Worm (Caenorhabditis elegans) whole organism, young adult: ENCODE measurements around the gene his-71.

Experiments
- B0019.2 ChIP-seq: fragments of 200-800 bp; sonication (Bioruptor generic); conservative IDR thresholded peaks from 2 replicates; pipeline ENCODE4 v1.3.6; 2022; ENCODE audit warnings: missing genetic modification reagents, missing genetic modification characterization, missing compliant biosample characterization
- B0261.1 ChIP-seq: sonication (generic microtip); optimal IDR thresholded peaks from 2 replicates; lab custom pipeline; 2016; ENCODE audit warnings: mild to moderate bottlenecking, missing genetic modification characterization, moderate library complexity, missing compliant biosample characterization
- F33H1.4 ChIP-seq: fragments of 200-800 bp; sonication (Bioruptor generic); IDR thresholded peaks from 2 replicates; pipeline ENCODE4 v1.3.6; 2022; ENCODE audit warnings: missing genetic modification reagents, missing genetic modification characterization, missing compliant biosample characterization
- F37B4.10 ChIP-seq: fragments of 200-800 bp; sonication (Bioruptor generic); IDR thresholded peaks from 2 replicates; pipeline ENCODE4 v1.3.6; 2022; ENCODE audit warnings: missing genetic modification characterization, missing compliant biosample characterization
- F39B2.1 ChIP-seq: fragments of 200-800 bp; sonication (Bioruptor generic); IDR thresholded peaks from 2 replicates; pipeline ENCODE4 v1.3.6; 2022; ENCODE audit warnings: missing genetic modification reagents, missing genetic modification characterization, missing compliant biosample characterization
- F52B5.7 ChIP-seq: sonication (generic microtip); optimal IDR thresholded peaks from 2 replicates; lab custom pipeline; 2016; ENCODE audit warnings: mild to moderate bottlenecking, missing genetic modification characterization, missing compliant biosample characterization
- F57A8.1 ChIP-seq: fragments of 200-800 bp; sonication (Bioruptor generic); optimal IDR thresholded peaks from 2 replicates; lab custom pipeline; 2018; ENCODE audit warnings: mild to moderate bottlenecking, missing genetic modification characterization, moderate library complexity, missing compliant biosample characterization
- F57C9.4 ChIP-seq: sonication (generic microtip); optimal IDR thresholded peaks from 2 replicates; lab custom pipeline; 2017; ENCODE audit warnings: mild to moderate bottlenecking, missing genetic modification characterization, missing compliant biosample characterization
- K11D2.4 ChIP-seq: fragments of 200-800 bp; sonication (Bioruptor generic); IDR thresholded peaks from 2 replicates; pipeline ENCODE4 v1.3.6; 2022; ENCODE audit warnings: missing genetic modification reagents, missing genetic modification characterization, missing compliant biosample characterization
- Y79H2A.3 ChIP-seq: fragments of 200-800 bp; sonication (Bioruptor generic); conservative IDR thresholded peaks from 2 replicates; pipeline ENCODE4 v1.3.6; 2022; ENCODE audit warnings: missing genetic modification reagents, missing genetic modification characterization, missing compliant biosample characterization
- Y95B8A.8 ChIP-seq: fragments of 200-800 bp; sonication (Bioruptor generic); IDR thresholded peaks from 2 replicates; pipeline ENCODE4 v1.3.6; 2022; ENCODE audit warnings: missing genetic modification reagents, missing genetic modification characterization, missing compliant biosample characterization
- akir-1 ChIP-seq: fragments of 200-800 bp; sonication (Bioruptor generic); optimal IDR thresholded peaks from 2 replicates; lab custom pipeline; 2018; ENCODE audit warnings: mild to moderate bottlenecking, missing genetic modification characterization, moderate library complexity, missing compliant biosample characterization
- atf-7 ChIP-seq: sonication (generic microtip); optimal IDR thresholded peaks from 2 replicates; lab custom pipeline; 2017; ENCODE audit warnings: mild to moderate bottlenecking, missing genetic modification characterization, missing compliant biosample characterization
- athp-1 ChIP-seq: sonication (generic microtip); optimal IDR thresholded peaks from 2 replicates; lab custom pipeline; 2017; ENCODE audit warnings: mild to moderate bottlenecking, missing genetic modification characterization, missing compliant biosample characterization
- attf-6 ChIP-seq: fragments of 200-800 bp; sonication (Bioruptor generic); IDR thresholded peaks from 2 replicates; pipeline ENCODE4 v1.3.6; 2022; ENCODE audit warnings: missing genetic modification reagents, missing genetic modification characterization, missing compliant biosample characterization
- bed-2 ChIP-seq: fragments of 200-800 bp; sonication (Bioruptor generic); IDR thresholded peaks from 2 replicates; pipeline ENCODE4 v1.3.6; 2022; ENCODE audit warnings: missing genetic modification reagents, missing genetic modification characterization, missing compliant biosample characterization
- ccch-3 ChIP-seq: fragments of 200-800 bp; sonication (Bioruptor generic); optimal IDR thresholded peaks from 2 replicates; lab custom pipeline; 2018; ENCODE audit warnings: mild to moderate bottlenecking, missing genetic modification characterization, missing compliant biosample characterization
- ceh-79 ChIP-seq: sonication (generic microtip); optimal IDR thresholded peaks from 2 replicates; lab custom pipeline; 2017; ENCODE audit warnings: mild to moderate bottlenecking, missing genetic modification characterization, missing compliant biosample characterization
- die-1 ChIP-seq: sonication (generic microtip); optimal IDR thresholded peaks from 2 replicates; lab custom pipeline; 2016; ENCODE audit warnings: missing genotype, mild to moderate bottlenecking, missing genetic modification characterization, missing compliant biosample characterization
- fkh-3 ChIP-seq: sonication (generic microtip); optimal IDR thresholded peaks from 2 replicates; lab custom pipeline; 2016; ENCODE audit warnings: mild to moderate bottlenecking, missing genetic modification characterization, missing compliant biosample characterization
- gei-17 ChIP-seq: fragments of 200-800 bp; sonication (Bioruptor generic); optimal IDR thresholded peaks from 2 replicates; lab custom pipeline; 2018; ENCODE audit warnings: mild to moderate bottlenecking, missing genetic modification characterization, missing compliant biosample characterization
- him-1 ChIP-seq: sonication (generic microtip); optimal IDR thresholded peaks from 2 replicates; lab custom pipeline; 2016; ENCODE audit warnings: missing genotype, missing genetic modification reagents, missing genetic modification characterization, missing compliant biosample characterization
- hlh-26 ChIP-seq: fragments of 200-800 bp; sonication (Bioruptor generic); conservative IDR thresholded peaks from 2 replicates; pipeline ENCODE4 v1.3.6; 2022; ENCODE audit warnings: missing genetic modification reagents, missing genetic modification characterization, missing compliant biosample characterization
- hmg-1.2 ChIP-seq: fragments of 200-800 bp; sonication (Bioruptor generic); IDR thresholded peaks from 2 replicates; pipeline ENCODE4 v1.3.6; 2022; ENCODE audit warnings: missing genetic modification reagents, missing genetic modification characterization, missing compliant biosample characterization
- hsf-1 ChIP-seq: fragments of 200-800 bp; sonication (Bioruptor generic); IDR thresholded peaks from 2 replicates; pipeline ENCODE4 v1.3.6; 2022; ENCODE audit warnings: missing genetic modification reagents, missing genetic modification characterization, missing compliant biosample characterization
- let-526 ChIP-seq: fragments of 200-800 bp; sonication (Bioruptor generic); IDR thresholded peaks from 2 replicates; pipeline ENCODE4 v1.3.6; 2022; ENCODE audit warnings: missing genetic modification reagents, missing genetic modification characterization, missing compliant biosample characterization
- let-607 ChIP-seq, 2 experiments: fragments of 200-800 bp in 1 of 2; sonication (Bioruptor generic) in 1 of 2; sonication (generic microtip) in 1 of 2; optimal IDR thresholded peaks; 2 replicates each; lab custom pipeline; 2016 to 2018; ENCODE audit warnings: mild to moderate bottlenecking in 2 of 2, missing compliant biosample characterization in 2 of 2, missing genetic modification characterization in 2 of 2, moderate library complexity in 2 of 2, missing genotype in 1 of 2
- lin-35 ChIP-seq, 3 experiments: fragments of 150-350 bp in 2 of 3; sonication (generic microtip) in 1 of 3; optimal IDR thresholded peaks; 2 replicates each; lab custom pipeline; 2014 to 2018; ENCODE audit warnings: missing biosample characterization in 3 of 3, missing genetic modification characterization in 3 of 3, missing genetic modification reagents in 3 of 3
- lin-40 ChIP-seq: sonication (generic microtip); optimal IDR thresholded peaks from 2 replicates; lab custom pipeline; 2016; ENCODE audit warnings: missing genetic modification characterization, mild to moderate bottlenecking, missing compliant biosample characterization, missing genotype, missing genetic modification reagents
- lin-54 ChIP-seq: fragments of 200-800 bp; sonication (Bioruptor generic); optimal IDR thresholded peaks from 2 replicates; lab custom pipeline; 2018; ENCODE audit warnings: mild to moderate bottlenecking, missing genetic modification characterization, missing compliant biosample characterization
- madf-3 ChIP-seq: fragments of 200-800 bp; sonication (Bioruptor generic); IDR thresholded peaks from 2 replicates; pipeline ENCODE4 v1.3.6; 2022; ENCODE audit warnings: missing genetic modification reagents, missing genetic modification characterization, missing compliant biosample characterization
- madf-8 ChIP-seq: fragments of 200-800 bp; sonication (Bioruptor generic); conservative IDR thresholded peaks from 2 replicates; pipeline ENCODE4 v1.3.6; 2022; ENCODE audit warnings: missing genetic modification reagents, missing genetic modification characterization, missing compliant biosample characterization
- mel-28 ChIP-seq: sonication (generic microtip); optimal IDR thresholded peaks from 2 replicates; lab custom pipeline; 2016; ENCODE audit warnings: borderline replicate concordance, mild to moderate bottlenecking, missing genetic modification characterization, missing compliant biosample characterization
- mxl-1 ChIP-seq: sonication (generic microtip); optimal IDR thresholded peaks from 2 replicates; lab custom pipeline; 2016; ENCODE audit warnings: missing genetic modification characterization, missing compliant biosample characterization
- nfyb-1 ChIP-seq: fragments of 200-800 bp; sonication (Bioruptor generic); IDR thresholded peaks from 2 replicates; pipeline ENCODE4 v1.3.6; 2022; ENCODE audit warnings: missing genetic modification reagents, missing genetic modification characterization, missing compliant biosample characterization
- nhr-80 ChIP-seq: sonication (generic microtip); optimal IDR thresholded peaks from 2 replicates; lab custom pipeline; 2016; ENCODE audit warnings: missing genetic modification characterization, missing compliant biosample characterization
- rec-8 ChIP-seq, 2 experiments: sonication (generic microtip); optimal IDR thresholded peaks; 2 replicates each; lab custom pipeline; 2016; ENCODE audit warnings: mild to moderate bottlenecking in 2 of 2, missing genetic modification characterization in 2 of 2, missing genetic modification reagents in 2 of 2, missing genotype in 2 of 2, missing biosample characterization in 1 of 2, missing compliant biosample characterization in 1 of 2, moderate library complexity in 1 of 2
- rpc-1 ChIP-seq, 2 experiments: fragments of 150-350 bp in 1 of 2; sonication (generic microtip) in 1 of 2; optimal IDR thresholded peaks; 2 replicates each; lab custom pipeline; 2014 to 2018; ENCODE audit warnings: missing biosample characterization in 1 of 2, missing genetic modification characterization in 1 of 2, missing genetic modification reagents in 1 of 2, missing genotype in 1 of 2
- snpc-1.3 ChIP-seq: sonication (generic microtip); optimal IDR thresholded peaks from 2 replicates; lab custom pipeline; 2017; ENCODE audit warnings: missing genetic modification characterization, mild to moderate bottlenecking, missing compliant biosample characterization, antibody characterized with exemption, moderate library complexity, missing genotype, missing genetic modification reagents; ENCODE audit not compliant: insufficient read depth
- snpc-3.4 ChIP-seq: sonication (generic microtip); optimal IDR thresholded peaks from 2 replicates; lab custom pipeline; 2017; ENCODE audit warnings: missing genetic modification characterization, mild to moderate bottlenecking, missing compliant biosample characterization, antibody characterized with exemption, moderate library complexity, missing genotype, missing genetic modification reagents
- sptf-2 ChIP-seq: fragments of 200-800 bp; sonication (Bioruptor generic); optimal IDR thresholded peaks from 2 replicates; lab custom pipeline; 2018; ENCODE audit warnings: mild to moderate bottlenecking, missing genetic modification characterization, missing compliant biosample characterization
- tbx-9 ChIP-seq: sonication (generic microtip); optimal IDR thresholded peaks from 2 replicates; lab custom pipeline; 2016; ENCODE audit warnings: borderline replicate concordance, missing genetic modification characterization, inconsistent platforms, missing compliant biosample characterization
- unc-62 ChIP-seq: fragments of 150-350 bp; optimal IDR thresholded peaks from 2 replicates; lab custom pipeline; 2014; ENCODE audit warnings: missing biosample characterization, missing genetic modification reagents, missing genetic modification characterization
- zfh-2 ChIP-seq: fragments of 200-800 bp; sonication (Bioruptor generic); conservative IDR thresholded peaks from 2 replicates; pipeline ENCODE4 v1.3.6; 2022; ENCODE audit warnings: missing genetic modification reagents, missing genetic modification characterization, missing compliant biosample characterization
- zim-3 ChIP-seq: sonication (generic microtip); optimal IDR thresholded peaks from 2 replicates; lab custom pipeline; 2017; ENCODE audit warnings: mild to moderate bottlenecking, missing genetic modification characterization, moderate library complexity, missing compliant biosample characterization
- ztf-18 ChIP-seq: sonication (generic microtip); optimal IDR thresholded peaks from 2 replicates; lab custom pipeline; 2016; ENCODE audit warnings: missing genotype, mild to moderate bottlenecking, missing genetic modification characterization, missing compliant biosample characterization
- ztf-22 ChIP-seq: fragments of 200-800 bp; sonication (Bioruptor generic); optimal IDR thresholded peaks from 2 replicates; lab custom pipeline; 2018; ENCODE audit warnings: mild to moderate bottlenecking, missing genetic modification characterization, moderate library complexity, missing compliant biosample characterization
- ztf-25 ChIP-seq: fragments of 200-800 bp; sonication (Bioruptor generic); IDR thresholded peaks from 2 replicates; pipeline ENCODE4 v1.3.6; 2022; ENCODE audit warnings: missing genetic modification reagents, missing genetic modification characterization, missing compliant biosample characterization

Gene his-71

DNA sequence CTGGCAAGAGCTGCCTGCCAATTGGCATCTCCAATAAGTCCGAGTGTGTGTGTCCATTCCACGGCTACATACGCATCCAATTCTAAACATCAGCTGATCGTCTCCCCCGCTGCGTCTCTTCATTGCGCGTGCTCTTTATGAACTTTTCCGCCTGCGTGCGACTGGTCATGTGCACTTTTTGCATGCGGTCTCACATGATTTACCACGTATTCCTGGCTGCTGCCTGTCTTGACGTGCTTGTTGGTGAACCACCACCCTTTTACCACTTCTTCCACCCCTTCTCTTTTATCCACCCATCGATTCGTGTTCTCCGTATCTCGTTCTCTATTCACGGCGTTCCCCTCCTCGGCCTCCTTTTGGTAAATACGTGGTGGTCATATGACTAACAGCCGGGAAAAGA lies 30.3 kb downstream of the his-71 start:
- TF ChIP-seq akir-1 (GFP tag; lab: Kevin White, UChicago) (peak; percentile 42), snpc-1.3 (tag; lab: Kevin White, UChicago) (no peak), lin-35 (GFP tag; optimal IDR thresholded peaks at IDR 0.05; lab: Kevin White, UChicago) (peak in 1 of 3 experiments; percentile 29), lin-40 (tag; lab: Kevin White, UChicago) (peak; percentile 75), ccch-3 (GFP tag; lab: Kevin White, UChicago) (no peak), hmg-1.2 (peak; percentile 95), ceh-79 (tag; lab: Kevin White, UChicago) (no peak), F52B5.7 (tag; lab: Kevin White, UChicago) (peak; percentile 51), snpc-3.4 (no peak), athp-1 (tag; lab: Kevin White, UChicago) (no peak), let-526 (GFP tag; lab: Robert Waterston, UW) (peak; percentile 79), ztf-18 (tag; lab: Kevin White, UChicago) (peak; percentile 42), unc-62 (no peak), bed-2 (GFP tag; lab: Robert Waterston, UW) (0 out of 2 replicates have a peak, but pooled peaks have one; percentile 60), F39B2.1 (GFP tag; lab: Robert Waterston, UW) (no peak), attf-6 (GFP tag; lab: Robert Waterston, UW) (no peak), F33H1.4 (GFP tag; lab: Robert Waterston, UW) (no peak), mxl-1 (no peak), Y79H2A.3 (GFP tag; lab: Robert Waterston, UW) (no peak), him-1 (tag; lab: Kevin White, UChicago) (no peak), B0261.1 (tag; lab: Kevin White, UChicago) (no peak), mel-28 (no peak), zfh-2 (peak; percentile 97), hlh-26 (no peak), die-1 (no peak), tbx-9 (tag; lab: Kevin White, UChicago) (no peak), ztf-22 (peak; percentile 57), gei-17 (GFP tag; lab: Kevin White, UChicago) (peak; percentile 45), lin-54 (peak; percentile 48), F57C9.4 (tag; lab: Kevin White, UChicago) (no peak), rpc-1 (optimal IDR thresholded peaks at IDR 0.05; lab: Kevin White, UChicago) (no peak), rpc-1 (tag; optimal IDR thresholded peaks at IDR 0.05; lab: Kevin White, UChicago) (no peak), madf-8 (no peak), let-607 (tag; optimal IDR thresholded peaks at IDR 0.05; lab: Kevin White, UChicago) (peak; percentile 71 to 73), nhr-80 (tag; lab: Kevin White, UChicago) (peak; percentile 64), Y95B8A.8 (no peak), hsf-1 (GFP tag; lab: Robert Waterston, UW) (no peak), F37B4.10 (GFP tag; lab: Robert Waterston, UW) (no peak), madf-3 (GFP tag; lab: Robert Waterston, UW) (no peak), B0019.2 (GFP tag; lab: Robert Waterston, UW) (no peak), zim-3 (tag; lab: Kevin White, UChicago) (no peak), fkh-3 (tag; lab: Kevin White, UChicago) (no peak), ztf-25 (GFP tag; lab: Robert Waterston, UW) (no peak), rec-8 (tag; optimal IDR thresholded peaks at IDR 0.05; lab: Kevin White, UChicago) (no peak), sptf-2 (GFP tag; lab: Kevin White, UChicago) (no peak), atf-7 (tag; lab: Kevin White, UChicago) (peak; percentile 89), nfyb-1 (GFP tag; lab: Robert Waterston, UW) (peak; percentile 91), F57A8.1 (GFP tag; lab: Kevin White, UChicago) (no peak), K11D2.4 (GFP tag; lab: Robert Waterston, UW) (peak; percentile 92)
